Fruit fly (Drosophila melanogaster) S2 (cell line): ENCODE measurements around the gene CG13850.

ENCODE experiments used
- CG8478 ChIP-seq: fragments of >200 bp; optimal IDR thresholded peaks from 2 replicates; lab custom pipeline; 2018
- CTCF ChIP-seq, 2 experiments: fragments of >200 bp; optimal IDR thresholded peaks; 2 replicates each; lab custom pipeline; 2018

- TF ChIP-seq CG8478 (no peak), CTCF (optimal IDR thresholded peaks at IDR 0.05; lab: Kevin White, UChicago) (no peak)
These were observed 39.2 kb upstream of the CG13850 start for dm6 chr3R:22449871-22450424.
